Fruit fly (Drosophila melanogaster): ENCODE data around the gene GramD1B.

The GramD1B gene

dm6 chr2L:3373242-3373641 is at the start of gene GramD1B:
Gene GramD1B, minus strand, starts transcription at chr2L:3373372.
- no peak for TF ChIP-seq CG14655 (GFP tag; optimal IDR thresholded peaks at IDR 0.05)
- no peak for TF ChIP-seq CG8301 (tag; optimal IDR thresholded peaks at IDR 0.05)
- TF ChIP-seq CG17806 (tag; optimal IDR thresholded peaks at IDR 0.05): no peak
- TF ChIP-seq CG13204 (GFP tag; optimal IDR thresholded peaks at IDR 0.05): no peak
- no peak for TF ChIP-seq CG12605 (GFP tag; IDR thresholded peaks at IDR 0.05)
- TF ChIP-seq Ets98B (GFP tag; IDR thresholded peaks at IDR 0.05): no peak
- TF ChIP-seq CG15710 (tag; optimal IDR thresholded peaks at IDR 0.05): no peak
- no peak for TF ChIP-seq CG10348 (GFP tag; IDR thresholded peaks at IDR 0.05)

- no peak for TF ChIP-seq D1 (tag; optimal IDR thresholded peaks at IDR 0.05)
- no peak for TF ChIP-seq Pif1B (GFP tag; optimal IDR thresholded peaks at IDR 0.05)
- peak; percentile 65; the same call in 1 of the 3 replicates for TF ChIP-seq CG4496 (GFP tag; IDR thresholded peaks at IDR 0.05)
Measured at dm6 chr2L:3422753-3423152, 49.6 kb upstream of the GramD1B start.

dm6 chr2L:3417613-3418012 is 44.4 kb upstream of the GramD1B start:
- TF ChIP-seq EcR (GFP tag; optimal IDR thresholded peaks at IDR 0.05) (no peak), Snoo (tag; optimal IDR thresholded peaks at IDR 0.05) (no peak), Pif1A (GFP tag; optimal IDR thresholded peaks at IDR 0.05) (no peak), CG13204 (GFP tag; optimal IDR thresholded peaks at IDR 0.05) (no peak), CG15710 (tag; optimal IDR thresholded peaks at IDR 0.05) (no peak), gl (tag; optimal IDR thresholded peaks at IDR 0.05) (no peak), Ets98B (GFP tag; IDR thresholded peaks at IDR 0.05) (no peak), fd96Ca (GFP tag; IDR thresholded peaks at IDR 0.05) (no peak), CG9948 (tag; optimal IDR thresholded peaks at IDR 0.05) (no peak), CG17806 (tag; optimal IDR thresholded peaks at IDR 0.05) (no peak), rn (GFP tag; IDR thresholded peaks at IDR 0.05) (no peak), CG10348 (GFP tag; IDR thresholded peaks at IDR 0.05) (no peak), CG4496 (GFP tag; IDR thresholded peaks at IDR 0.05) (no peak), CG12605 (GFP tag; IDR thresholded peaks at IDR 0.05) (no peak), CG32121 (GFP tag; IDR thresholded peaks at IDR 0.05) (no peak), CG8159 (tag; optimal IDR thresholded peaks at IDR 0.05) (no peak), Pif1B (GFP tag; optimal IDR thresholded peaks at IDR 0.05) (no peak)

- TF ChIP-seq Snoo (tag; optimal IDR thresholded peaks at IDR 0.05) (no peak), rn (GFP tag; IDR thresholded peaks at IDR 0.05) (no peak), CG14655 (GFP tag; optimal IDR thresholded peaks at IDR 0.05) (no peak), Pif1A (GFP tag; optimal IDR thresholded peaks at IDR 0.05) (peak; percentile 32), CG10348 (GFP tag; IDR thresholded peaks at IDR 0.05) (no peak), CG8301 (tag; optimal IDR thresholded peaks at IDR 0.05) (no peak), CG15710 (tag; optimal IDR thresholded peaks at IDR 0.05) (no peak), CG13204 (GFP tag; optimal IDR thresholded peaks at IDR 0.05) (no peak), CG32121 (GFP tag; IDR thresholded peaks at IDR 0.05) (no peak), CG12605 (GFP tag; IDR thresholded peaks at IDR 0.05) (no peak), CG8159 (tag; optimal IDR thresholded peaks at IDR 0.05) (peak; percentile 14), EcR (GFP tag; optimal IDR thresholded peaks at IDR 0.05) (no peak), fd96Ca (GFP tag; IDR thresholded peaks at IDR 0.05) (no peak), CG17806 (tag; optimal IDR thresholded peaks at IDR 0.05) (no peak), Pif1B (GFP tag; optimal IDR thresholded peaks at IDR 0.05) (no peak)
Measured at dm6 chr2L:3416527-3417304, 43.5 kb upstream of the GramD1B start, which contains the start of gene CG31952. Gene CG31952, plus strand, starts transcription at chr2L:3416693.

- TF ChIP-seq Pif1B (GFP tag; optimal IDR thresholded peaks at IDR 0.05) (no peak), CG4496 (GFP tag; IDR thresholded peaks at IDR 0.05) (no peak), Pif1A (GFP tag; optimal IDR thresholded peaks at IDR 0.05) (no peak), CG15710 (tag; optimal IDR thresholded peaks at IDR 0.05) (no peak), EcR (GFP tag; optimal IDR thresholded peaks at IDR 0.05) (no peak), CG12605 (GFP tag; IDR thresholded peaks at IDR 0.05) (no peak), CG10348 (GFP tag; IDR thresholded peaks at IDR 0.05) (no peak), rn (GFP tag; IDR thresholded peaks at IDR 0.05) (no peak), fd96Ca (GFP tag; IDR thresholded peaks at IDR 0.05) (no peak)
Measured at dm6 chr2L:3410260-3410659, 37.1 kb upstream of the GramD1B start, which contains the start of gene CG8840. Gene CG8840, plus strand, starts transcription at chr2L:3410560.

dm6 chr2L:3407722-3408121 is 34.5 kb upstream of the GramD1B start:
- TF ChIP-seq CG12605 (GFP tag; IDR thresholded peaks at IDR 0.05) (no peak), EcR (GFP tag; optimal IDR thresholded peaks at IDR 0.05) (no peak), gl (tag; optimal IDR thresholded peaks at IDR 0.05) (no peak), D1 (tag; optimal IDR thresholded peaks at IDR 0.05) (no peak), CG34367 (tag; optimal IDR thresholded peaks at IDR 0.05) (no peak), CG8301 (tag; optimal IDR thresholded peaks at IDR 0.05) (no peak), CG10348 (GFP tag; IDR thresholded peaks at IDR 0.05) (no peak), Ets98B (GFP tag; IDR thresholded peaks at IDR 0.05) (no peak), CG13204 (GFP tag; optimal IDR thresholded peaks at IDR 0.05) (no peak)
